Worm (Caenorhabditis elegans): Measurements from ENCODE around the gene srh-141.

Gene srh-141

ce11 chrV:16417014-16417413 lies 26.7 kb upstream of the srh-141 start, which contains the start of gene str-55:
Gene str-55, minus strand, starts transcription at chrV:16417114.
- no peak for TF ChIP-seq T22C8.4 (GFP tag; IDR thresholded peaks at IDR 0.05)
- TF ChIP-seq med-1 (GFP tag; optimal IDR thresholded peaks at IDR 0.05; ENCODE audit: insufficient read depth), result no peak
- no peak for TF ChIP-seq ztf-23 (GFP tag; IDR thresholded peaks at IDR 0.05)
- no peak for TF ChIP-seq tab-1 (GFP tag; IDR thresholded peaks at IDR 0.05)
- TF ChIP-seq flt-1 (GFP tag; IDR thresholded peaks at IDR 0.05), result no peak
- TF ChIP-seq klf-2 (GFP tag; conservative IDR thresholded peaks at IDR 0.05), result no peak

- TF ChIP-seq ztf-29 (GFP tag; IDR thresholded peaks at IDR 0.05) (no peak), tab-1 (GFP tag; IDR thresholded peaks at IDR 0.05) (no peak), cog-1 (tag; optimal IDR thresholded peaks at IDR 0.05) (no peak), ztf-23 (GFP tag; IDR thresholded peaks at IDR 0.05) (no peak), ref-1 (GFP tag; conservative IDR thresholded peaks at IDR 0.05) (no peak), flt-1 (GFP tag; IDR thresholded peaks at IDR 0.05) (no peak), med-1 (GFP tag; optimal IDR thresholded peaks at IDR 0.05; ENCODE audit: insufficient read depth) (no peak), klf-2 (GFP tag; conservative IDR thresholded peaks at IDR 0.05) (no peak), T22C8.4 (GFP tag; IDR thresholded peaks at IDR 0.05) (no peak)
Observed at ce11 chrV:16419769-16420168, 24.0 kb upstream of the srh-141 start, which contains the start of gene F26D2.16. Gene F26D2.16, minus strand, starts transcription at chrV:16419869.

- TF ChIP-seq med-1 (GFP tag; optimal IDR thresholded peaks at IDR 0.05; ENCODE audit: insufficient read depth), result no peak
- TF ChIP-seq ztf-23 (GFP tag; IDR thresholded peaks at IDR 0.05), result no peak
- no peak for TF ChIP-seq tab-1 (GFP tag; IDR thresholded peaks at IDR 0.05)
- TF ChIP-seq ztf-29 (GFP tag; IDR thresholded peaks at IDR 0.05), result no peak
- no peak for TF ChIP-seq cog-1 (tag; optimal IDR thresholded peaks at IDR 0.05)
- TF ChIP-seq klf-2 (GFP tag; conservative IDR thresholded peaks at IDR 0.05), result no peak
- TF ChIP-seq T22C8.4 (GFP tag; IDR thresholded peaks at IDR 0.05), result no peak
- TF ChIP-seq flt-1 (GFP tag; IDR thresholded peaks at IDR 0.05), result no peak
- TF ChIP-seq ref-1 (GFP tag; conservative IDR thresholded peaks at IDR 0.05), result no peak
Observed at ce11 chrV:16420696-16421095, 23.0 kb upstream of the srh-141 start, which contains the start of gene srw-48. Gene srw-48, plus strand, starts transcription at chrV:16420996.

- TF ChIP-seq ztf-23 (GFP tag; IDR thresholded peaks at IDR 0.05) (no peak), med-1 (GFP tag; optimal IDR thresholded peaks at IDR 0.05; ENCODE audit: insufficient read depth) (no peak), cog-1 (tag; optimal IDR thresholded peaks at IDR 0.05) (no peak), tab-1 (GFP tag; IDR thresholded peaks at IDR 0.05) (no peak), klf-2 (GFP tag; conservative IDR thresholded peaks at IDR 0.05) (no peak), T22C8.4 (GFP tag; IDR thresholded peaks at IDR 0.05) (no peak), flt-1 (GFP tag; IDR thresholded peaks at IDR 0.05) (no peak), ref-1 (GFP tag; conservative IDR thresholded peaks at IDR 0.05) (no peak), ztf-29 (GFP tag; IDR thresholded peaks at IDR 0.05) (no peak)
Observed at ce11 chrV:16424428-16424827, 19.3 kb upstream of the srh-141 start, which contains the start of gene srw-29. Gene srw-29, minus strand, starts transcription at chrV:16424528.

ce11 chrV:16429503-16429902 lies 14.2 kb upstream of the srh-141 start, which contains the start of gene F26D2.10:
Gene F26D2.10, minus strand, starts transcription at chrV:16429603.
- TF ChIP-seq cog-1 (tag; optimal IDR thresholded peaks at IDR 0.05) (no peak), tab-1 (GFP tag; IDR thresholded peaks at IDR 0.05) (no peak), klf-2 (GFP tag; conservative IDR thresholded peaks at IDR 0.05) (no peak), T22C8.4 (GFP tag; IDR thresholded peaks at IDR 0.05) (no peak), ztf-29 (GFP tag; IDR thresholded peaks at IDR 0.05) (no peak), med-1 (GFP tag; optimal IDR thresholded peaks at IDR 0.05; ENCODE audit: insufficient read depth) (no peak), flt-1 (GFP tag; IDR thresholded peaks at IDR 0.05) (no peak), ztf-23 (GFP tag; IDR thresholded peaks at IDR 0.05) (no peak), ref-1 (GFP tag; conservative IDR thresholded peaks at IDR 0.05) (no peak)

ce11 chrV:16429940-16430339 lies 13.8 kb upstream of the srh-141 start, which contains the start of gene str-73:
Gene str-73, plus strand, starts transcription at chrV:16430240.
- no peak for TF ChIP-seq tab-1 (GFP tag; IDR thresholded peaks at IDR 0.05)
- TF ChIP-seq cog-1 (tag; optimal IDR thresholded peaks at IDR 0.05), result no peak
- no peak for TF ChIP-seq med-1 (GFP tag; optimal IDR thresholded peaks at IDR 0.05; ENCODE audit: insufficient read depth)
- TF ChIP-seq flt-1 (GFP tag; IDR thresholded peaks at IDR 0.05), result no peak
- no peak for TF ChIP-seq ref-1 (GFP tag; conservative IDR thresholded peaks at IDR 0.05)
- no peak for TF ChIP-seq ztf-23 (GFP tag; IDR thresholded peaks at IDR 0.05)
- no peak for TF ChIP-seq ztf-29 (GFP tag; IDR thresholded peaks at IDR 0.05)
- no peak for TF ChIP-seq klf-2 (GFP tag; conservative IDR thresholded peaks at IDR 0.05)
- TF ChIP-seq T22C8.4 (GFP tag; IDR thresholded peaks at IDR 0.05), result no peak

ce11 chrV:16433471-16433870 lies 10.3 kb upstream of the srh-141 start, which contains the start of gene clec-234:
Gene clec-234, minus strand, starts transcription at chrV:16433571.
- no peak for TF ChIP-seq tab-1 (GFP tag; IDR thresholded peaks at IDR 0.05)
- no peak for TF ChIP-seq ztf-23 (GFP tag; IDR thresholded peaks at IDR 0.05)
- TF ChIP-seq ref-1 (GFP tag; conservative IDR thresholded peaks at IDR 0.05), result no peak
- TF ChIP-seq med-1 (GFP tag; optimal IDR thresholded peaks at IDR 0.05; ENCODE audit: insufficient read depth), result no peak
- TF ChIP-seq T22C8.4 (GFP tag; IDR thresholded peaks at IDR 0.05), result no peak
- TF ChIP-seq klf-2 (GFP tag; conservative IDR thresholded peaks at IDR 0.05), result no peak
- no peak for TF ChIP-seq cog-1 (tag; optimal IDR thresholded peaks at IDR 0.05)
- TF ChIP-seq ztf-29 (GFP tag; IDR thresholded peaks at IDR 0.05), result no peak
- TF ChIP-seq flt-1 (GFP tag; IDR thresholded peaks at IDR 0.05), result no peak

- TF ChIP-seq tab-1 (GFP tag; IDR thresholded peaks at IDR 0.05) (no peak), flt-1 (GFP tag; IDR thresholded peaks at IDR 0.05) (no peak), ztf-23 (GFP tag; IDR thresholded peaks at IDR 0.05) (no peak), T22C8.4 (GFP tag; IDR thresholded peaks at IDR 0.05) (no peak), ztf-29 (GFP tag; IDR thresholded peaks at IDR 0.05) (no peak), ref-1 (GFP tag; conservative IDR thresholded peaks at IDR 0.05) (no peak), klf-2 (GFP tag; conservative IDR thresholded peaks at IDR 0.05) (no peak), med-1 (GFP tag; optimal IDR thresholded peaks at IDR 0.05; ENCODE audit: insufficient read depth) (no peak)
Observed at ce11 chrV:16435510-16435909, 8.2 kb upstream of the srh-141 start, which contains the start of the genes F26D2.13 and F26D2.14. Gene F26D2.13, minus strand, starts transcription at chrV:16435610. Gene F26D2.14, plus strand, starts transcription at chrV:16435855.

ce11 chrV:16437546-16437945 lies 6.2 kb upstream of the srh-141 start, which contains the start of gene F26D2.15:
Gene F26D2.15, plus strand, starts transcription at chrV:16437846.
- no peak for TF ChIP-seq ref-1 (GFP tag; conservative IDR thresholded peaks at IDR 0.05)
- TF ChIP-seq ztf-23 (GFP tag; IDR thresholded peaks at IDR 0.05), result no peak
- TF ChIP-seq flt-1 (GFP tag; IDR thresholded peaks at IDR 0.05), result no peak
- TF ChIP-seq med-1 (GFP tag; optimal IDR thresholded peaks at IDR 0.05; ENCODE audit: insufficient read depth), result no peak
- no peak for TF ChIP-seq ztf-29 (GFP tag; IDR thresholded peaks at IDR 0.05)
- no peak for TF ChIP-seq tab-1 (GFP tag; IDR thresholded peaks at IDR 0.05)
- TF ChIP-seq klf-2 (GFP tag; conservative IDR thresholded peaks at IDR 0.05), result no peak
- no peak for TF ChIP-seq T22C8.4 (GFP tag; IDR thresholded peaks at IDR 0.05)
